Fruit fly (Drosophila melanogaster) whole organism, embryonic: ENCODE measurements around the gene Spec2.

Experiments
- ATbp ChIP-seq: fragments of 200-800 bp; sonication (Bioruptor generic); optimal IDR thresholded peaks from 2 replicates; lab custom pipeline; 2017; ENCODE audit warnings: missing biosample characterization, mild to moderate bottlenecking, missing genetic modification characterization, missing genetic modification reagents
- Aef1 ChIP-seq: fragments of 200-800 bp; sonication (Bioruptor generic); IDR thresholded peaks from 3 replicates; pipeline ENCODE4 v1.3.6; 2022; ENCODE audit warnings: missing biosample characterization, missing genetic modification characterization
- Atf-2 ChIP-seq: fragments of 200-800 bp; sonication (Bioruptor generic); optimal IDR thresholded peaks from 2 replicates; lab custom pipeline; 2016; ENCODE audit warnings: missing biosample characterization, missing genetic modification characterization
- Awh ChIP-seq: fragments of 200-800 bp; sonication (Bioruptor generic); IDR thresholded peaks from 2 replicates; pipeline ENCODE4, ENCODE4 v1.3.6; 2022; ENCODE audit warnings: missing biosample characterization, missing genetic modification characterization
- CG10209 ChIP-seq: fragments of 200-800 bp; sonication (Bioruptor generic); optimal IDR thresholded peaks from 3 replicates; lab custom pipeline; 2017; ENCODE audit warnings: missing biosample characterization, mild to moderate bottlenecking, missing genetic modification characterization, missing genetic modification reagents
- CG10462 ChIP-seq: fragments of 200-800 bp; sonication (Bioruptor generic); optimal IDR thresholded peaks from 2 replicates; lab custom pipeline; 2016; ENCODE audit warnings: missing biosample characterization, missing genetic modification characterization
- CG11398 ChIP-seq: fragments of 200-800 bp; sonication (Bioruptor generic); optimal IDR thresholded peaks from 2 replicates; lab custom pipeline; 2016; ENCODE audit warnings: missing biosample characterization, missing genetic modification characterization
- CG11560 ChIP-seq: fragments of 200-800 bp; sonication (Bioruptor generic); IDR thresholded peaks from 3 replicates; pipeline ENCODE4 v1.3.6; 2022; ENCODE audit warnings: missing biosample characterization, missing genetic modification characterization
- CG11695 ChIP-seq: fragments of 200-800 bp; sonication (Bioruptor generic); IDR thresholded peaks from 3 replicates; pipeline ENCODE4 v1.3.6; 2022; ENCODE audit warnings: missing biosample characterization, missing genetic modification characterization
- CG12769 ChIP-seq: fragments of 200-800 bp; sonication (Bioruptor generic); optimal IDR thresholded peaks from 2 replicates; lab custom pipeline; 2019; ENCODE audit warnings: missing biosample characterization, mild to moderate bottlenecking, missing genetic modification characterization, moderate library complexity
- CG13624 ChIP-seq: fragments of 200-800 bp; sonication (Bioruptor generic); optimal IDR thresholded peaks from 2 replicates; lab custom pipeline; 2016; ENCODE audit warnings: missing biosample characterization, missing genetic modification characterization
- CG14860 ChIP-seq: fragments of 200-800 bp; sonication (Bioruptor generic); IDR thresholded peaks from 3 replicates; pipeline ENCODE4 v1.3.6; 2022; ENCODE audit warnings: missing biosample characterization, missing genetic modification characterization; ENCODE audit not compliant: partially characterized antibody
- CG15601 ChIP-seq: fragments of 200-800 bp; sonication (Bioruptor generic); optimal IDR thresholded peaks from 3 replicates; lab custom pipeline; 2019; ENCODE audit warnings: missing biosample characterization, mild to moderate bottlenecking, missing genetic modification characterization, moderate library complexity
- CG17328 ChIP-seq: fragments of 200-800 bp; sonication (Bioruptor generic); IDR thresholded peaks from 2 replicates; pipeline ENCODE4 v1.3.6; 2022; ENCODE audit warnings: missing biosample characterization, missing genetic modification characterization
- CG17361 ChIP-seq: fragments of 200-800 bp; sonication (Bioruptor generic); IDR thresholded peaks from 3 replicates; pipeline ENCODE4 v1.3.6; 2022; ENCODE audit warnings: missing biosample characterization, missing genetic modification characterization
- CG2116 ChIP-seq: fragments of 200-800 bp; sonication (Bioruptor generic); optimal IDR thresholded peaks from 3 replicates; lab custom pipeline; 2018; ENCODE audit warnings: missing biosample characterization, mild to moderate bottlenecking, missing genetic modification characterization
- CG3065 ChIP-seq: fragments of 200-800 bp; sonication (Bioruptor generic); optimal IDR thresholded peaks from 2 replicates; lab custom pipeline; 2016; ENCODE audit warnings: missing biosample characterization, missing genetic modification characterization
- CG32772 ChIP-seq: fragments of 200-800 bp; sonication (Bioruptor generic); IDR thresholded peaks from 2 replicates; pipeline ENCODE4 v1.3.6; 2022; ENCODE audit warnings: missing biosample characterization, missing genetic modification characterization
- CG6689 ChIP-seq: fragments of 200-800 bp; sonication (Bioruptor generic); IDR thresholded peaks from 2 replicates; pipeline ENCODE4 v1.3.6; 2022; ENCODE audit warnings: missing biosample characterization, missing genetic modification characterization
- CG7786 ChIP-seq: fragments of 200-800 bp; sonication (Bioruptor generic); optimal IDR thresholded peaks from 2 replicates; lab custom pipeline; 2016; ENCODE audit warnings: missing biosample characterization, missing genetic modification characterization
- CG8924 ChIP-seq: fragments of 200-800 bp; optimal IDR thresholded peaks from 3 replicates; lab custom pipeline; 2019; ENCODE audit warnings: missing biosample characterization, mild to moderate bottlenecking, missing genetic modification characterization, moderate library complexity
- CTCF ChIP-seq: fragments of 200-800 bp; sonication (Bioruptor generic); optimal IDR thresholded peaks from 2 replicates; lab custom pipeline; 2017; ENCODE audit warnings: missing biosample characterization, mild to moderate bottlenecking, missing genetic modification characterization, moderate library complexity
- CrebB ChIP-seq: fragments of 200-800 bp; sonication (Bioruptor generic); optimal IDR thresholded peaks from 3 replicates; lab custom pipeline; 2018; ENCODE audit warnings: missing biosample characterization, mild to moderate bottlenecking, missing genetic modification characterization
- D19B ChIP-seq: fragments of 200-800 bp; sonication (Bioruptor generic); optimal IDR thresholded peaks from 2 replicates; lab custom pipeline; 2017; ENCODE audit warnings: missing biosample characterization, mild to moderate bottlenecking, missing genetic modification characterization
- E2f1 ChIP-seq: fragments of 200-800 bp; sonication (Bioruptor generic); IDR thresholded peaks from 2 replicates; pipeline ENCODE4 v1.3.6; 2022; ENCODE audit warnings: missing biosample characterization, missing genetic modification characterization
- Ets97D ChIP-seq: fragments of 200-800 bp; sonication (Bioruptor generic); optimal IDR thresholded peaks from 3 replicates; lab custom pipeline; 2016; ENCODE audit warnings: missing biosample characterization, missing genetic modification characterization
- HHEX ChIP-seq: fragments of 200-800 bp; sonication (Bioruptor generic); optimal IDR thresholded peaks from 3 replicates; lab custom pipeline; 2017; ENCODE audit warnings: missing biosample characterization, mild to moderate bottlenecking, missing genetic modification characterization, missing genetic modification reagents
- HmgD ChIP-seq: fragments of 200-800 bp; sonication (Bioruptor generic); optimal IDR thresholded peaks from 3 replicates; lab custom pipeline; 2016; ENCODE audit warnings: missing biosample characterization, missing genetic modification characterization
- Lhr ChIP-seq: fragments of 200-800 bp; sonication (Bioruptor generic); optimal IDR thresholded peaks from 3 replicates; lab custom pipeline; 2017; ENCODE audit warnings: mild to moderate bottlenecking, missing biosample characterization, missing genetic modification reagents, missing genetic modification characterization
- NFAT ChIP-seq: fragments of 200-800 bp; sonication (Bioruptor generic); IDR thresholded peaks from 2 replicates; pipeline ENCODE4 v1.3.6; 2022; ENCODE audit warnings: missing biosample characterization, missing genetic modification characterization
- Nf-YA ChIP-seq: fragments of 200-800 bp; sonication (Bioruptor generic); IDR thresholded peaks from 2 replicates; pipeline ENCODE4 v1.3.6; 2022; ENCODE audit warnings: missing biosample characterization, missing genetic modification characterization
- NfI ChIP-seq: fragments of 200-800 bp; sonication (Bioruptor generic); optimal IDR thresholded peaks from 3 replicates; lab custom pipeline; 2018; ENCODE audit warnings: missing biosample characterization, mild to moderate bottlenecking, missing genetic modification characterization, moderate library complexity
- bcd ChIP-seq: fragments of 200-800 bp; sonication (Bioruptor generic); optimal IDR thresholded peaks from 2 replicates; lab custom pipeline; 2017; ENCODE audit warnings: missing biosample characterization, mild to moderate bottlenecking, missing genetic modification characterization
- dm ChIP-seq: fragments of 200-800 bp; sonication (Bioruptor generic); optimal IDR thresholded peaks from 3 replicates; lab custom pipeline; 2016; ENCODE audit warnings: missing biosample characterization, missing genetic modification characterization
- eve ChIP-seq, 2 experiments: fragments of >200 bp; optimal IDR thresholded peaks; 2 replicates each; lab custom pipeline; 2017; ENCODE audit warnings: missing biosample characterization in 2 of 2, missing genetic modification characterization in 2 of 2
- gcm ChIP-seq: fragments of 200-800 bp; sonication (Bioruptor generic); optimal IDR thresholded peaks from 2 replicates; lab custom pipeline; 2019; ENCODE audit warnings: missing biosample characterization, mild to moderate bottlenecking, missing genetic modification characterization, moderate library complexity
- gro ChIP-seq: fragments of 200-800 bp; sonication (Bioruptor generic); optimal IDR thresholded peaks from 2 replicates; lab custom pipeline; 2016; ENCODE audit warnings: missing biosample characterization, missing genetic modification characterization
- lmd ChIP-seq: fragments of 200-800 bp; sonication (Bioruptor generic); IDR thresholded peaks from 2 replicates; pipeline ENCODE4 v1.3.6; 2022; ENCODE audit warnings: missing biosample characterization, missing genetic modification characterization
- lov ChIP-seq, 2 experiments: fragments of 200-800 bp in 1 of 2; fragments of >200 bp in 1 of 2; sonication (Bioruptor generic) in 1 of 2; IDR thresholded peaks in 1 of 2; optimal IDR thresholded peaks in 1 of 2; 2 replicates in 1 of 2; 3 replicates in 1 of 2; pipeline versions ENCODE4 v1.3.6 to Lab custom; 2017 to 2022; ENCODE audit warnings: missing biosample characterization in 1 of 2, missing genetic modification characterization in 1 of 2
- nau ChIP-seq: fragments of 200-800 bp; sonication (Bioruptor generic); optimal IDR thresholded peaks from 3 replicates; lab custom pipeline; 2017; ENCODE audit warnings: missing biosample characterization, mild to moderate bottlenecking, missing genetic modification characterization, missing genetic modification reagents
- nmo ChIP-seq: fragments of 200-800 bp; sonication (Bioruptor generic); optimal IDR thresholded peaks from 2 replicates; lab custom pipeline; 2018; ENCODE audit warnings: missing biosample characterization, mild to moderate bottlenecking, missing genetic modification characterization, moderate library complexity
- pho ChIP-seq: fragments of 200-800 bp; sonication (Bioruptor generic); optimal IDR thresholded peaks from 2 replicates; lab custom pipeline; 2016; ENCODE audit warnings: missing biosample characterization, missing genetic modification characterization
- repo ChIP-seq: fragments of 200-800 bp; sonication (Bioruptor generic); optimal IDR thresholded peaks from 2 replicates; lab custom pipeline; 2016; ENCODE audit warnings: missing biosample characterization, missing genetic modification characterization
- scrt ChIP-seq: fragments of 200-800 bp; sonication (Bioruptor generic); optimal IDR thresholded peaks from 2 replicates; lab custom pipeline; 2018; ENCODE audit warnings: missing biosample characterization, mild to moderate bottlenecking, missing genetic modification characterization, moderate library complexity
- seq ChIP-seq: fragments of 200-800 bp; sonication (Bioruptor generic); IDR thresholded peaks from 2 replicates; pipeline ENCODE4 v1.3.6; 2022; ENCODE audit warnings: missing biosample characterization, missing genetic modification characterization
- slou ChIP-seq: fragments of 200-800 bp; sonication (Bioruptor generic); optimal IDR thresholded peaks from 3 replicates; lab custom pipeline; 2016; ENCODE audit warnings: missing biosample characterization, missing genetic modification characterization
- sob ChIP-seq: fragments of 200-800 bp; sonication (Bioruptor generic); IDR thresholded peaks from 2 replicates; pipeline ENCODE4 v1.3.6; 2022; ENCODE audit warnings: missing biosample characterization, missing genetic modification characterization
- stc ChIP-seq: fragments of 200-800 bp; sonication (Bioruptor generic); IDR thresholded peaks from 2 replicates; pipeline ENCODE4 v1.3.6; 2022; ENCODE audit warnings: missing biosample characterization, missing genetic modification characterization
- unc-4 ChIP-seq: fragments of 200-800 bp; sonication (Bioruptor generic); IDR thresholded peaks from 2 replicates; pipeline ENCODE4 v1.3.6; 2022; ENCODE audit warnings: missing biosample characterization, missing genetic modification characterization; ENCODE audit not compliant: partially characterized antibody
- wek ChIP-seq: fragments of 200-800 bp; sonication (Bioruptor generic); optimal IDR thresholded peaks from 3 replicates; lab custom pipeline; 2018; ENCODE audit warnings: missing biosample characterization, mild to moderate bottlenecking, missing genetic modification characterization, moderate library complexity
- zfh1 ChIP-seq: fragments of 200-800 bp; sonication (Bioruptor generic); IDR thresholded peaks from 3 replicates; pipeline ENCODE4 v1.3.6; 2022; ENCODE audit warnings: missing biosample characterization, missing genetic modification characterization

The Spec2 gene

dm6 chr3R:5654692-5655181 is 30.8 kb upstream of the Spec2 start, which contains the start of the genes elm and MED27 (continued):
- TF ChIP-seq dm (GFP tag; lab: Kevin White, UChicago) (peak; percentile 82), slou (GFP tag; lab: Kevin White, UChicago) (peak; percentile 93), E2f1 (peak; percentile 92), sob (peak; percentile 96), CG17361 (GFP tag; lab: Robert Waterston, UW) (peak; percentile 95), CG7786 (GFP tag; lab: Kevin White, UChicago) (peak; percentile 91), CG11695 (peak; percentile 79), CG6689 (peak; percentile 93), nau (GFP tag; lab: Kevin White, UChicago) (no peak), CG2116 (GFP tag; lab: Kevin White, UChicago) (peak; percentile 92), NfI (GFP tag; lab: Kevin White, UChicago) (peak; percentile 90), CG8924 (tag; lab: Kevin White, UChicago) (peak; percentile 92), CG12769 (tag; lab: Kevin White, UChicago) (peak; percentile 85), lov (optimal IDR thresholded peaks at IDR 0.05; lab: Kevin White, UChicago) (no peak), lov (GFP tag; IDR thresholded peaks at IDR 0.05; lab: Robert Waterston, UW) (peak; percentile 68; the same call in 2 of the 3 replicates), seq (GFP tag; lab: Robert Waterston, UW) (peak; percentile 85), gro (GFP tag; lab: Kevin White, UChicago) (peak; percentile 89), stc (GFP tag; lab: Robert Waterston, UW) (peak; percentile 75), Awh (GFP tag; lab: Robert Waterston, UW) (peak; percentile 81), NFAT (peak; percentile 94), CG15601 (tag; lab: Kevin White, UChicago) (peak; percentile 95), CG13624 (GFP tag; lab: Kevin White, UChicago) (peak; percentile 94), HHEX (GFP tag; lab: Kevin White, UChicago) (peak; percentile 87), CG10209 (peak; percentile 90), Aef1 (GFP tag; lab: Robert Waterston, UW) (peak; percentile 95), CG32772 (peak; percentile 95), CTCF (GFP tag; lab: Kevin White, UChicago) (no peak), pho (GFP tag; lab: Kevin White, UChicago) (peak; percentile 94), D19B (peak; percentile 72), CG17328 (GFP tag; lab: Robert Waterston, UW) (peak; percentile 82), nmo (peak; percentile 97), CG14860 (GFP tag; lab: Robert Waterston, UW) (peak; percentile 94), CG3065 (GFP tag; lab: Kevin White, UChicago) (peak; percentile 78), Lhr (peak; percentile 92), Atf-2 (GFP tag; lab: Kevin White, UChicago) (peak; percentile 92), Ets97D (GFP tag; lab: Kevin White, UChicago) (peak; percentile 91), scrt (GFP tag; lab: Kevin White, UChicago) (peak; percentile 72), CG11398 (GFP tag; lab: Kevin White, UChicago) (peak; percentile 67), lmd (GFP tag; lab: Robert Waterston, UW) (peak; percentile 95), repo (GFP tag; lab: Kevin White, UChicago) (peak; percentile 62), bcd (GFP tag; lab: Kevin White, UChicago) (peak; percentile 93), zfh1 (GFP tag; lab: Robert Waterston, UW) (peak; percentile 94), CG10462 (GFP tag; lab: Kevin White, UChicago) (peak; percentile 88), wek (peak; percentile 0), CrebB (tag; lab: Kevin White, UChicago) (peak; percentile 59), Nf-YA (GFP tag; lab: Robert Waterston, UW) (peak; percentile 81), HmgD (GFP tag; lab: Kevin White, UChicago) (peak; percentile 85), eve (GFP tag; optimal IDR thresholded peaks at IDR 0.05; lab: Kevin White, UChicago) (peak in 1 of 2 experiments; percentile 66), ATbp (GFP tag; lab: Kevin White, UChicago) (peak; percentile 68), unc-4 (GFP tag; lab: Robert Waterston, UW) (peak; percentile 95), gcm (GFP tag; lab: Kevin White, UChicago) (peak; percentile 73), CG11560 (tag; lab: Robert Waterston, UW) (peak; percentile 83)
